Worm (Caenorhabditis elegans): ENCODE measurements around the gene Y47D7A.11.

Gene Y47D7A.11

DNA sequence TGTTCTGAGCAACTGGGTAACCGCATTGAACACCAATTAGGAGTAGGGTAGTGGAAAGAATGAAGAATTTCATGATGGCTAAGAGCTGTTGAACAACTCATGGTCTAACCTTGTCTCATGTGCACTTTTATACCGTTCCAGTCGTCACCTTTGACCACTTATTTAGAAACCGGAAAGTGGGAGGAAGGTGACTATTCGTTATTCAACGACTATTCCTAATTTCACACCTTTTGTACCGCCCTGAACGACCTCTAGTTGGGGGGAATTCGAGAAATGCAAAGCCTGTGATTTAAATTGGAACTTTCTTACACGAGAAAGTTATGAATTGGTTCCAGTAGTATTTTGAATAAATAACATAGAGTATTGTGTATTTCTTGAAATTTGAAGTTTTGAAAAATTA is 1.5 kb upstream of the Y47D7A.11 start, which contains the start of gene Y47D7A.12:
Gene Y47D7A.12 (minus strand): TSS at position 101 of the 400 bp plus-strand sequence.
- TF ChIP-seq ceh-9 (tag; optimal IDR thresholded peaks at IDR 0.05) = no peak
- TF ChIP-seq elt-3 (tag; optimal IDR thresholded peaks at IDR 0.05) = no peak
- no peak for TF ChIP-seq nhr-76 (tag; optimal IDR thresholded peaks at IDR 0.05)
- no peak for TF ChIP-seq lin-15B (tag; optimal IDR thresholded peaks at IDR 0.05)
- no peak for TF ChIP-seq nhr-25 (tag; optimal IDR thresholded peaks at IDR 0.05)
- no peak for TF ChIP-seq nfya-1 (tag; optimal IDR thresholded peaks at IDR 0.05; ENCODE audit: insufficient read depth)
- no peak for TF ChIP-seq fkh-10 (GFP tag; optimal IDR thresholded peaks at IDR 0.05)

DNA sequence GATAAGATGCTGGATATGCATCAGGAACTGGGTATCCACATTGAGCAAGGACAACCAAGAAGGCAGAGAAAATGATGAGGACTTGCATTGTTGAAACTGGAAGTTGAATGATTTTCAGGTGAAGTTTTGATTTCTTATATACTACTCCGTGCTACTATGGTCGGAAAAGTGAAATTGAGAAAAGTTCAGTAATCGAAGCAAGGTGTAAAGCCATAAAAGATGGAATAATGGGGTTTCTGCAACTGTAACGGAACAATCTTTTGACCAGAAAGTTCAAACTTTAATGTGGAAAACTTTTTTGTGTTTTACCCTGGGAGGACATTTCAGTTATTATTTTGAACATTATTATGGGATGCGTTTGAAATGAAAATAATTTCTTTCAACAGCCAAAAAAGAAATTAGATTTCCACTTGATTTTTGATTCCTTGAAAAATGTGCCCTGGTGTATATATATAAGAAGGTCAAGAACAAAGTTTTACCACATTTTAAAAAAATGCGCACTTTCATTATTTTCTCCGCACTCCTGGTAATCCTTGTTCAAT is 4.2 kb downstream of the Y47D7A.11 start, which contains the start of the genes Y47D7A.9 and Y47D7A.19:
Gene Y47D7A.9 (minus strand): TSS at position 101 of the 542 bp plus-strand sequence.
Gene Y47D7A.19 (plus strand): TSS at position 492 of the 542 bp plus-strand sequence.
- no peak for TF ChIP-seq elt-2 (tag; optimal IDR thresholded peaks at IDR 0.05)
- no peak for TF ChIP-seq skn-1 (tag; optimal IDR thresholded peaks at IDR 0.05)
- TF ChIP-seq unc-39 (tag; optimal IDR thresholded peaks at IDR 0.05) = no peak
- no peak for TF ChIP-seq nhr-12 (tag; optimal IDR thresholded peaks at IDR 0.05)
- no peak for TF ChIP-seq egl-5 (tag; optimal IDR thresholded peaks at IDR 0.05)
- no peak for TF ChIP-seq nhr-237 (tag; optimal IDR thresholded peaks at IDR 0.05)
- no peak for TF ChIP-seq ama-1 (optimal IDR thresholded peaks at IDR 0.05)
- no peak for TF ChIP-seq daf-12 (tag; optimal IDR thresholded peaks at IDR 0.05)
- no peak for TF ChIP-seq nhr-11 (tag; optimal IDR thresholded peaks at IDR 0.05)

ce11 chrV:4423087-4423486 is 5.0 kb downstream of the Y47D7A.11 start:
- TF ChIP-seq zag-1 (tag; optimal IDR thresholded peaks at IDR 0.05) (no peak), nhr-25 (tag; optimal IDR thresholded peaks at IDR 0.05) (no peak), fkh-10 (GFP tag; optimal IDR thresholded peaks at IDR 0.05) (no peak), nhr-67 (tag; optimal IDR thresholded peaks at IDR 0.05) (no peak), nhr-23 (tag; optimal IDR thresholded peaks at IDR 0.05) (no peak), sea-2 (GFP tag; optimal IDR thresholded peaks at IDR 0.05) (no peak), elt-2 (tag; optimal IDR thresholded peaks at IDR 0.05) (no peak), ceh-28 (tag; optimal IDR thresholded peaks at IDR 0.05) (no peak), ZK546.5 (tag; optimal IDR thresholded peaks at IDR 0.05) (no peak), tbx-2 (tag; optimal IDR thresholded peaks at IDR 0.05) (no peak), hmg-11 (tag; optimal IDR thresholded peaks at IDR 0.05) (no peak), skn-1 (tag; optimal IDR thresholded peaks at IDR 0.05) (no peak), nhr-28 (tag; optimal IDR thresholded peaks at IDR 0.05) (no peak), nhr-77 (tag; optimal IDR thresholded peaks at IDR 0.05) (no peak), egl-27 (tag; optimal IDR thresholded peaks at IDR 0.05) (no peak), daf-12 (tag; optimal IDR thresholded peaks at IDR 0.05) (no peak), unc-62 (GFP tag; optimal IDR thresholded peaks at IDR 0.05) (no peak), ztf-4 (tag; optimal IDR thresholded peaks at IDR 0.05) (no peak), aly-2 (tag; optimal IDR thresholded peaks at IDR 0.05) (no peak), ceh-82 (tag; optimal IDR thresholded peaks at IDR 0.05) (no peak)

DNA sequence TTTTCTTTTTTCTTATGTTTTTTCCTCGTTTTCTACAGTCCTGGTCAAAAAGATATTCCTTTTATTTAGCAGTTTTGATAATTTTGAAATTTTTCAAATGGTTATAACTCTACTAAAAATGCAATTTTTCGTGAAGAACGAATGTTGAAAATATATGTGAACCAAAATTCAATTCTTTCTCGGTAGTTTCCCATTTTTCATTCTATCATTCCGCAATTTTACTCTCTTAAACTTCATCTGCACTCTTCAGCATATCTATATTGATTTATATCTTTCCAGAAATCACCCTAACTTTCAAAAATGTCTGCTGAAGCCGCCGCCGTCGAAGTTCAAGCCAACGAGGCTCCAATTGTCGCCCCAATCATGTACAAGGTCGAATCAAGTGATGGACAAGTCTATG is 6.0 kb downstream of the Y47D7A.11 start, which contains the start of gene skr-7:
Gene skr-7 (plus strand): TSS at position 301 of the 400 bp plus-strand sequence.
- no peak for TF ChIP-seq ceh-9 (tag; optimal IDR thresholded peaks at IDR 0.05)
- TF ChIP-seq elt-2 (tag; optimal IDR thresholded peaks at IDR 0.05) = no peak
- TF ChIP-seq ceh-28 (tag; optimal IDR thresholded peaks at IDR 0.05) = no peak
- TF ChIP-seq ceh-82 (tag; optimal IDR thresholded peaks at IDR 0.05) = no peak
- TF ChIP-seq nhr-67 (tag; optimal IDR thresholded peaks at IDR 0.05) = no peak
- no peak for TF ChIP-seq aly-2 (tag; optimal IDR thresholded peaks at IDR 0.05)
- no peak for TF ChIP-seq sea-2 (GFP tag; optimal IDR thresholded peaks at IDR 0.05)

DNA sequence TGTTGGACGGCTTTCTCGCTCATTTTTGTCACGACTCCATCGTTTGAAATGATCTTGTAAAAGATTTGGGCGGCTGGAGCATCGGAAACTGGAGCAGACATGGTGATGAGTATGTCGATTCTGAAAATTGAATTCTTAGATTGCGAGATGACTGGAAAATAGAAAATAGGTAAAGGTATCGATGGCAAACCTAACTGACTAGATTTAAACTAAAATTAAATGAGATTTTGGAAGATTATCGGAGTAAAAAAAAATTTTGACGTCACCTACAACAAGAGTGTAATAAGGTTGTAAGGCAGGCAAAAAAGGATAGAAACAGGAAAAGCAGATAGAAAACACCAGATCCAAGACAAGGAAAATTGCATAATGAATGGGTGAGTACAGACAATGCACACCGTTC is 6.6 kb downstream of the Y47D7A.11 start, which contains the start of gene skr-14:
Gene skr-14 (minus strand): TSS at position 101 of the 400 bp plus-strand sequence.
- no peak for TF ChIP-seq ceh-28 (tag; optimal IDR thresholded peaks at IDR 0.05)
- TF ChIP-seq nhr-237 (tag; optimal IDR thresholded peaks at IDR 0.05) = no peak
- no peak for TF ChIP-seq ztf-4 (tag; optimal IDR thresholded peaks at IDR 0.05)
- TF ChIP-seq lin-15B (tag; optimal IDR thresholded peaks at IDR 0.05) = no peak
- no peak for TF ChIP-seq fkh-2 (tag; optimal IDR thresholded peaks at IDR 0.05)
- TF ChIP-seq egl-5 (tag; optimal IDR thresholded peaks at IDR 0.05) = no peak
- TF ChIP-seq nfya-1 (tag; optimal IDR thresholded peaks at IDR 0.05; ENCODE audit: insufficient read depth) = no peak
- no peak for TF ChIP-seq ceh-9 (tag; optimal IDR thresholded peaks at IDR 0.05)
- no peak for TF ChIP-seq ztf-11 (tag; optimal IDR thresholded peaks at IDR 0.05)
- no peak for TF ChIP-seq elt-2 (tag; optimal IDR thresholded peaks at IDR 0.05)
- no peak for TF ChIP-seq mml-1 (tag; optimal IDR thresholded peaks at IDR 0.05)
- no peak for TF ChIP-seq nhr-43 (tag; optimal IDR thresholded peaks at IDR 0.05; ENCODE audit: poor library complexity, severe bottlenecking)
- no peak for TF ChIP-seq aly-2 (tag; optimal IDR thresholded peaks at IDR 0.05)
- no peak for TF ChIP-seq ceh-82 (tag; optimal IDR thresholded peaks at IDR 0.05)
- no peak for TF ChIP-seq nhr-67 (tag; optimal IDR thresholded peaks at IDR 0.05)
- TF ChIP-seq nhr-77 (tag; optimal IDR thresholded peaks at IDR 0.05) = no peak
- no peak for TF ChIP-seq egl-27 (tag; optimal IDR thresholded peaks at IDR 0.05)
- no peak for TF ChIP-seq hmg-11 (tag; optimal IDR thresholded peaks at IDR 0.05)
- no peak for TF ChIP-seq snpc-4 (tag; optimal IDR thresholded peaks at IDR 0.05)

Data from whole organism, L3 larva.